Worm (Caenorhabditis elegans) whole organism, early embryonic: ENCODE measurements around the gene C46F2.1.

Experiments
- B0310.2 ChIP-seq: sonication (generic microtip); optimal IDR thresholded peaks from 2 replicates; lab custom pipeline; 2016; ENCODE audit warnings: mild to moderate bottlenecking, missing genetic modification characterization, missing compliant biosample characterization
- F13C5.2 ChIP-seq: sonication (generic microtip); optimal IDR thresholded peaks from 2 replicates; lab custom pipeline; 2017; ENCODE audit warnings: mild to moderate bottlenecking, missing genetic modification characterization, inconsistent platforms, missing compliant biosample characterization
- aly-1 ChIP-seq: sonication (generic microtip); optimal IDR thresholded peaks from 2 replicates; lab custom pipeline; 2016; ENCODE audit warnings: missing genetic modification characterization, missing compliant biosample characterization
- ama-1 ChIP-seq: fragments of 150-350 bp; optimal IDR thresholded peaks from 2 replicates; lab custom pipeline; 2014
- ceh-13 ChIP-seq: fragments of 200-800 bp; sonication (Bioruptor generic); optimal IDR thresholded peaks from 2 replicates; lab custom pipeline; 2018; ENCODE audit warnings: mild to moderate bottlenecking, missing genetic modification characterization, missing compliant biosample characterization
- ceh-36 ChIP-seq: sonication (generic microtip); optimal IDR thresholded peaks from 2 replicates; lab custom pipeline; 2016; ENCODE audit warnings: missing genetic modification characterization, inconsistent platforms, missing compliant biosample characterization
- ets-7 ChIP-seq: sonication (generic microtip); optimal IDR thresholded peaks from 2 replicates; lab custom pipeline; 2016; ENCODE audit warnings: missing genotype, missing genetic modification characterization, missing compliant biosample characterization
- flt-1 ChIP-seq: fragments of 200-800 bp; sonication (Bioruptor generic); IDR thresholded peaks from 2 replicates; pipeline ENCODE4 v1.3.6; 2022; ENCODE audit warnings: missing genetic modification characterization, missing compliant biosample characterization
- hmbx-1 ChIP-seq: sonication (generic microtip); optimal IDR thresholded peaks from 2 replicates; lab custom pipeline; 2016; ENCODE audit warnings: mild to moderate bottlenecking, missing genetic modification characterization, missing compliant biosample characterization
- hmg-4 ChIP-seq: fragments of 200-800 bp; sonication (Bioruptor generic); optimal IDR thresholded peaks from 2 replicates; lab custom pipeline; 2018; ENCODE audit warnings: mild to moderate bottlenecking, missing genetic modification characterization, missing compliant biosample characterization
- hnd-1 ChIP-seq: sonication (generic microtip); optimal IDR thresholded peaks from 2 replicates; lab custom pipeline; 2016; ENCODE audit warnings: missing genetic modification characterization, missing compliant biosample characterization
- pes-1 ChIP-seq: fragments of 200-800 bp; sonication (Bioruptor generic); IDR thresholded peaks from 2 replicates; pipeline ENCODE4 v1.3.6; 2022; ENCODE audit warnings: missing genetic modification reagents, missing genetic modification characterization, missing compliant biosample characterization
- scrt-1 ChIP-seq: fragments of 200-800 bp; sonication (Bioruptor generic); IDR thresholded peaks from 2 replicates; pipeline ENCODE4 v1.3.6; 2022; ENCODE audit warnings: missing genetic modification characterization, missing compliant biosample characterization
- sea-1 ChIP-seq: fragments of 200-800 bp; sonication (Bioruptor generic); conservative IDR thresholded peaks from 2 replicates; pipeline ENCODE4 v1.3.6; 2022; ENCODE audit warnings: missing genetic modification characterization, missing compliant biosample characterization
- tbx-11 ChIP-seq: fragments of 200-800 bp; sonication (Bioruptor generic); IDR thresholded peaks from 2 replicates; pipeline ENCODE4 v1.3.6; 2022; ENCODE audit warnings: missing genetic modification characterization, missing compliant biosample characterization
- tbx-37 ChIP-seq: fragments of 200-800 bp; sonication (Bioruptor generic); conservative IDR thresholded peaks from 2 replicates; pipeline ENCODE4 v1.3.6; 2022; ENCODE audit warnings: missing genetic modification reagents, missing genetic modification characterization, missing compliant biosample characterization
- tra-4 ChIP-seq: sonication (generic microtip); optimal IDR thresholded peaks from 2 replicates; lab custom pipeline; 2017; ENCODE audit warnings: missing genetic modification characterization, missing compliant biosample characterization

The C46F2.1 gene

ce11 chrX:8103899-8104298 lies 26.1 kb downstream of the C46F2.1 start, which contains the start of gene K07E3.2:
K07E3.2 (plus strand) TSS chrX:8104298.
- TF ChIP-seq ama-1 (lab: Kevin White, UChicago): no peak
- TF ChIP-seq ceh-13 (GFP tag; lab: Kevin White, UChicago): no peak
- TF ChIP-seq ceh-36 (tag; lab: Kevin White, UChicago): no peak
- TF ChIP-seq F13C5.2: no peak
- TF ChIP-seq B0310.2 (tag; lab: Kevin White, UChicago): no peak
- no peak for TF ChIP-seq flt-1
- TF ChIP-seq scrt-1 (GFP tag; lab: Robert Waterston, UW): no peak
- no peak for TF ChIP-seq ets-7
- TF ChIP-seq aly-1: no peak
- no peak for TF ChIP-seq hnd-1 (tag; lab: Kevin White, UChicago)
- no peak for TF ChIP-seq pes-1 (GFP tag; lab: Robert Waterston, UW)
- TF ChIP-seq hmbx-1 (tag; lab: Kevin White, UChicago): no peak

- TF ChIP-seq tbx-37 (GFP tag; lab: Robert Waterston, UW) (no peak), ets-7 (no peak), F13C5.2 (no peak), ceh-13 (GFP tag; lab: Kevin White, UChicago) (no peak), flt-1 (no peak)
Measured at ce11 chrX:8107921-8108320, 30.1 kb downstream of the C46F2.1 start, which contains the start of gene K07E3.9. K07E3.9 (plus strand) TSS chrX:8108221.

ce11 chrX:8109531-8109930 lies 31.7 kb downstream of the C46F2.1 start:
- TF ChIP-seq ceh-13 (GFP tag; lab: Kevin White, UChicago) (no peak), hmbx-1 (tag; lab: Kevin White, UChicago) (no peak), ceh-36 (tag; lab: Kevin White, UChicago) (no peak), tbx-37 (GFP tag; lab: Robert Waterston, UW) (no peak), ama-1 (lab: Kevin White, UChicago) (no peak), aly-1 (no peak), hmg-4 (GFP tag; lab: Kevin White, UChicago) (no peak), tra-4 (no peak), hnd-1 (tag; lab: Kevin White, UChicago) (no peak), F13C5.2 (no peak), flt-1 (no peak), ets-7 (no peak), pes-1 (GFP tag; lab: Robert Waterston, UW) (no peak), sea-1 (GFP tag; lab: Robert Waterston, UW) (no peak), B0310.2 (tag; lab: Kevin White, UChicago) (no peak)

DNA sequence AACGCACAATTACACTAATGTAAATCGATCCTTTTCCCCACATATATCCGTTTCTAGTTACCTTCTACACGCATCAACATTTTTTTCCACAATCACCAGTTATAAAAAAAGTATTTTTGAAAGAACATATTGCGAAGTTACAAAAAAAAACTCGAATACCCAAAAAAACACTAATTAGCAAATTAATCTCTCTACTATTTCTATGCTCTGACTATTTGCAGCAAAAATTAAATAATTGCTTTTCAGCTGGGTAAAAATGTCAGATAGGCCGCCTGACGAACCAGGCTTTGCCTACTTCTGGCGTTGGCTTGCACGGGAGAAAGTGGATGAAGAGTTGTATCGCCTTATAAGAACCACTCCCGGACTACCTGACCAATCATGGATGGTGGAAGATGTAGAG lies 32.3 kb downstream of the C46F2.1 start, which contains the start of gene K07E3.1:
Gene K07E3.1 (plus strand): TSS at position 247 of the 400 bp plus-strand sequence.
- TF ChIP-seq hnd-1 (tag; lab: Kevin White, UChicago) (no peak), sea-1 (GFP tag; lab: Robert Waterston, UW) (no peak), hmbx-1 (tag; lab: Kevin White, UChicago) (no peak), tra-4 (no peak), tbx-11 (GFP tag; lab: Robert Waterston, UW) (no peak), ets-7 (no peak), tbx-37 (GFP tag; lab: Robert Waterston, UW) (no peak), ama-1 (lab: Kevin White, UChicago) (no peak), F13C5.2 (no peak), flt-1 (no peak), scrt-1 (GFP tag; lab: Robert Waterston, UW) (no peak), B0310.2 (tag; lab: Kevin White, UChicago) (no peak), pes-1 (GFP tag; lab: Robert Waterston, UW) (no peak), aly-1 (no peak), ceh-36 (tag; lab: Kevin White, UChicago) (no peak)

ce11 chrX:8116157-8116556 lies 38.3 kb downstream of the C46F2.1 start, which contains the start of gene hlh-8:
hlh-8 (plus strand) TSS chrX:8116457.
- TF ChIP-seq hmbx-1 (tag; lab: Kevin White, UChicago): no peak
- no peak for TF ChIP-seq tra-4
- TF ChIP-seq tbx-37 (GFP tag; lab: Robert Waterston, UW): no peak

ce11 chrX:8117827-8118317 lies 40.0 kb downstream of the C46F2.1 start:
- TF ChIP-seq tra-4: no peak
- TF ChIP-seq ceh-36 (tag; lab: Kevin White, UChicago): no peak
- no peak for TF ChIP-seq tbx-11 (GFP tag; lab: Robert Waterston, UW)
- TF ChIP-seq ceh-13 (GFP tag; lab: Kevin White, UChicago): no peak
- no peak for TF ChIP-seq hnd-1 (tag; lab: Kevin White, UChicago)
- no peak for TF ChIP-seq sea-1 (GFP tag; lab: Robert Waterston, UW)
- no peak for TF ChIP-seq hmg-4 (GFP tag; lab: Kevin White, UChicago)
- TF ChIP-seq tbx-37 (GFP tag; lab: Robert Waterston, UW): no peak
- TF ChIP-seq F13C5.2: no peak

DNA sequence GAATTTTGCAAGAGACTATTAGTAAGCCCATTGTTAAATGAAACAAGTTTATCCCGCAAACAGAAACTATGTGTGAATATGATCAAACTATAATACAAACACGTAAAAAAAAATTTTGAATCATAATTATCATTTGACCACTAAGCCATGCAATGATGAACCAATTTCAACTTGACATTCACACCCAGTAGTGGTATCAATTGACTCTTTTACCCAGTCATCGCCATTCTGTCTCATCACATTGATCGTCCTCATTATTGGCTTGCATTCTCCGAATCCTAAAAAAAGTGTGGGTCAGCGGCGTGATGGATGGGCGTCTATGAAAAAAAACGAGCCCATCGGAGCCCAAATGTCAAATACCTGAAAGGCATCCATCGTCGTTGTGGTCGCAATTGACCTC lies 42.4 kb downstream of the C46F2.1 start:
- TF ChIP-seq sea-1 (GFP tag; lab: Robert Waterston, UW) (no peak), tra-4 (no peak), aly-1 (no peak), flt-1 (no peak), tbx-11 (GFP tag; lab: Robert Waterston, UW) (no peak), tbx-37 (GFP tag; lab: Robert Waterston, UW) (no peak), F13C5.2 (no peak), scrt-1 (GFP tag; lab: Robert Waterston, UW) (no peak), hmbx-1 (tag; lab: Kevin White, UChicago) (no peak), ceh-36 (tag; lab: Kevin White, UChicago) (no peak), ceh-13 (GFP tag; lab: Kevin White, UChicago) (no peak), hmg-4 (GFP tag; lab: Kevin White, UChicago) (no peak), pes-1 (GFP tag; lab: Robert Waterston, UW) (no peak)

DNA sequence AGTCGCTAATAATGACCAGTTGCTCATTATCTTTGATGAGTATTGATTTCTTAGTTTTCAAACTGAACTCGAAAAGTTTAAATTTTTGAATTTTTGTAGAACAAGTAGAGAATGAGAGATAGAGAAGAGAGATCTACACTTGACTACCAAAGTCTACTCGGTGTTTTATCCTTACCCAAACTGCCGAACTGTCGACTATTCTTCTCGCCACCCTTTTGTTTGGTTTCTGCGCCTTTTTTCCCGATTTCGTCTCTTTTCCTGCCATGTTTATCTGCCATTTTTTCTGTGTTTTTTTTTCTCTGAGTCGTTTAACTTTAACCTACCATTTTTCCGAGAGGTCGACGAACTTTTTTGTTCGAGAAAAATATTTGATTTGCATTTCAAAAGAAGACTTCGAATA lies 45.3 kb downstream of the C46F2.1 start, which contains the start of gene C02B8.12:
Gene C02B8.12 (minus strand): TSS at position 175 of the 400 bp plus-strand sequence.
- TF ChIP-seq flt-1: no peak
- no peak for TF ChIP-seq tbx-11 (GFP tag; lab: Robert Waterston, UW)
- no peak for TF ChIP-seq B0310.2 (tag; lab: Kevin White, UChicago)
- no peak for TF ChIP-seq tbx-37 (GFP tag; lab: Robert Waterston, UW)
- TF ChIP-seq sea-1 (GFP tag; lab: Robert Waterston, UW): no peak
- no peak for TF ChIP-seq ama-1 (lab: Kevin White, UChicago)
- no peak for TF ChIP-seq aly-1
- no peak for TF ChIP-seq hnd-1 (tag; lab: Kevin White, UChicago)
- TF ChIP-seq ets-7: no peak
- TF ChIP-seq tra-4: no peak
